Fruit fly (Drosophila melanogaster): ENCODE data around the gene CG32276.
A peak's percentile ranks its signal among the peaks of the same experiment; 100 is the strongest.

The CG32276 gene

dm6 chr3L:3192912-3193311 lies 5.9 kb downstream of the CG32276 start, which contains the start of gene Hsp83:
Gene Hsp83 (plus strand): TSS chr3L:3192969.
- peak; percentile 27 for TF ChIP-seq Dif (GFP tag; optimal IDR thresholded peaks at IDR 0.05; ENCODE audit: partially characterized antibody)
- peak; percentile 80 for TF ChIP-seq psq (GFP tag; optimal IDR thresholded peaks at IDR 0.05)
- TF ChIP-seq fru (GFP tag; optimal IDR thresholded peaks at IDR 0.05): peak; percentile 95
- TF ChIP-seq brk (GFP tag; optimal IDR thresholded peaks at IDR 0.05): peak; percentile 90
- no peak for TF ChIP-seq Dfd (GFP tag; optimal IDR thresholded peaks at IDR 0.05)
- peak; percentile 94 for TF ChIP-seq OdsH (GFP tag; optimal IDR thresholded peaks at IDR 0.05)
- peak; percentile 98 for TF ChIP-seq Sp1 (GFP tag; optimal IDR thresholded peaks at IDR 0.05)
- peak; percentile 98 for TF ChIP-seq br (GFP tag; optimal IDR thresholded peaks at IDR 0.05)
- TF ChIP-seq dsf (GFP tag; optimal IDR thresholded peaks at IDR 0.05; ENCODE audit: borderline replicate concordance): peak; percentile 78
- peak; percentile 99 for TF ChIP-seq Hr83 (GFP tag; optimal IDR thresholded peaks at IDR 0.05; ENCODE audit: poor library complexity, severe bottlenecking)
- TF ChIP-seq sage (GFP tag; optimal IDR thresholded peaks at IDR 0.05): peak; percentile 95
- TF ChIP-seq usp (GFP tag; optimal IDR thresholded peaks at IDR 0.05): no peak
- no peak for TF ChIP-seq pan (optimal IDR thresholded peaks at IDR 0.05)
- TF ChIP-seq Jra (GFP tag; optimal IDR thresholded peaks at IDR 0.05): peak; percentile 68
- TF ChIP-seq GATAd (GFP tag; optimal IDR thresholded peaks at IDR 0.05): no peak
- TF ChIP-seq Hnf4 (GFP tag; optimal IDR thresholded peaks at IDR 0.05): peak; percentile 92
- TF ChIP-seq Myc (optimal IDR thresholded peaks at IDR 0.05): no peak
- TF ChIP-seq HLH106 (tag; optimal IDR thresholded peaks at IDR 0.05): peak; percentile 87
- TF ChIP-seq Rel (GFP tag; optimal IDR thresholded peaks at IDR 0.05): peak; percentile 81
- TF ChIP-seq Rel (tag; optimal IDR thresholded peaks at IDR 0.05): peak; percentile 88
- peak; percentile 94 for TF ChIP-seq CG9705 (GFP tag; optimal IDR thresholded peaks at IDR 0.05)
- TF ChIP-seq CrebA (GFP tag; optimal IDR thresholded peaks at IDR 0.05; ENCODE audit: borderline replicate concordance): no peak
- peak; percentile 57 for TF ChIP-seq Mio (GFP tag; optimal IDR thresholded peaks at IDR 0.05)
- no peak for TF ChIP-seq Abd-B (GFP tag; optimal IDR thresholded peaks at IDR 0.05)
- TF ChIP-seq ey (GFP tag; optimal IDR thresholded peaks at IDR 0.05): peak; percentile 80
- peak; percentile 85 for TF ChIP-seq sv (GFP tag; optimal IDR thresholded peaks at IDR 0.05)
- TF ChIP-seq CG32264 (GFP tag; optimal IDR thresholded peaks at IDR 0.05): peak; percentile 86
- peak; percentile 96 for TF ChIP-seq h (GFP tag; optimal IDR thresholded peaks at IDR 0.05)
- TF ChIP-seq dmrt93B (GFP tag; optimal IDR thresholded peaks at IDR 0.05): peak; percentile 90
- peak; percentile 98 for TF ChIP-seq rgr (GFP tag; optimal IDR thresholded peaks at IDR 0.05)
- TF ChIP-seq dl (GFP tag; optimal IDR thresholded peaks at IDR 0.05; ENCODE audit: insufficient read depth in 1 of 2, partially characterized antibody in 2 of 2): no peak
- peak; percentile 65 for TF ChIP-seq woc (GFP tag; optimal IDR thresholded peaks at IDR 0.05)
- peak; percentile 87 to 93 for TF ChIP-seq foxo (GFP tag; optimal IDR thresholded peaks at IDR 0.05)
- TF ChIP-seq jim (GFP tag; optimal IDR thresholded peaks at IDR 0.05): no peak

- TF ChIP-seq psq (GFP tag; optimal IDR thresholded peaks at IDR 0.05) (no peak), Hr83 (GFP tag; optimal IDR thresholded peaks at IDR 0.05; ENCODE audit: poor library complexity, severe bottlenecking) (peak; percentile 76), Jra (GFP tag; optimal IDR thresholded peaks at IDR 0.05) (peak; percentile 8)
These were observed 6.4 kb downstream of the CG32276 start, which contains the start of gene CG14965 for dm6 chr3L:3192333-3192894. Gene CG14965 (minus strand): TSS chr3L:3192491.

dm6 chr3L:3189647-3190046 lies 9.2 kb downstream of the CG32276 start, which contains the start of the genes CG42525 and CG14958:
Gene CG42525 (minus strand): TSS chr3L:3189747.
Gene CG14958 (plus strand): TSS chr3L:3189978.
- TF ChIP-seq lola (GFP tag; optimal IDR thresholded peaks at IDR 0.05) (no peak), Vsx2 (GFP tag; optimal IDR thresholded peaks at IDR 0.05; ENCODE audit: partially characterized antibody) (no peak), dl (GFP tag; optimal IDR thresholded peaks at IDR 0.05; ENCODE audit: insufficient read depth in 1 of 2, partially characterized antibody in 2 of 2) (no peak), rgr (GFP tag; optimal IDR thresholded peaks at IDR 0.05) (no peak), CG9705 (GFP tag; optimal IDR thresholded peaks at IDR 0.05) (no peak), brk (GFP tag; optimal IDR thresholded peaks at IDR 0.05) (no peak), pan (optimal IDR thresholded peaks at IDR 0.05) (no peak), CG32264 (GFP tag; optimal IDR thresholded peaks at IDR 0.05) (no peak), HLH106 (tag; optimal IDR thresholded peaks at IDR 0.05) (no peak), psq (GFP tag; optimal IDR thresholded peaks at IDR 0.05) (no peak), woc (GFP tag; optimal IDR thresholded peaks at IDR 0.05) (no peak), dmrt93B (GFP tag; optimal IDR thresholded peaks at IDR 0.05) (no peak), sv (GFP tag; optimal IDR thresholded peaks at IDR 0.05) (no peak), sage (GFP tag; optimal IDR thresholded peaks at IDR 0.05) (no peak), Jra (GFP tag; optimal IDR thresholded peaks at IDR 0.05) (no peak), Abd-B (GFP tag; optimal IDR thresholded peaks at IDR 0.05) (no peak), usp (GFP tag; optimal IDR thresholded peaks at IDR 0.05) (no peak), Mio (GFP tag; optimal IDR thresholded peaks at IDR 0.05) (no peak), fru (GFP tag; optimal IDR thresholded peaks at IDR 0.05) (no peak), dsf (GFP tag; optimal IDR thresholded peaks at IDR 0.05; ENCODE audit: borderline replicate concordance) (no peak)
